Fruit fly (Drosophila melanogaster): ENCODE measurements around the gene NTPase.

Gene NTPase

DNA sequence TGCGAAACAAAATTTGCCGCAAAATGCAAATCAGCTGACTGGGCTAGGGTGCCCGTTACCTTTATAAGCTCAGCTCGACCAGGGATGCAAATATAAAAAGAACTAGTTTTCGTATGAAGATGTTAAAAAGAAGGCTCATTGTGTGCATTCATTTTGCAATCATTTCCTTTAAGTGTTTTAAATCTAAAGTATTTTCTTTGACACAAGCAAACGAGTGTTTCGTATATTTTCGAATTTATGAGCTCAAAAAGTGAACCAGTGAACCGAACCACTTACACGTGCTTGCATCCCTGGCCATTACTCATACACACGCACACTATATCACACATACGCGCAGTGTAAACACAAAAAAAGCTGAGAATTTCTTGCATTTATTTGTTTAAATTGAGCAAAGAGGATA is 7.5 kb downstream of the NTPase start, which contains the start of the genes Prx6a and Sbat (continued):
- TF ChIP-seq Doc3 (GFP tag; IDR thresholded peaks at IDR 0.05; ENCODE audit: partially characterized antibody) (no peak), tna (GFP tag; IDR thresholded peaks at IDR 0.05; ENCODE audit: partially characterized antibody) (no peak), CG4854 (GFP tag; optimal IDR thresholded peaks at IDR 0.05) (peak; percentile 42), CG32532 (GFP tag; IDR thresholded peaks at IDR 0.05) (peak; percentile 72), CG8924 (tag; optimal IDR thresholded peaks at IDR 0.05) (peak; percentile 59), HLH4C (GFP tag; IDR thresholded peaks at IDR 0.05; ENCODE audit: partially characterized antibody) (no peak), CG15514 (GFP tag; optimal IDR thresholded peaks at IDR 0.05) (peak; percentile 100), CG10654 (GFP tag; optimal IDR thresholded peaks at IDR 0.05) (peak; percentile 68), CG3995 (GFP tag; optimal IDR thresholded peaks at IDR 0.05) (peak; percentile 34), CG1529 (GFP tag; optimal IDR thresholded peaks at IDR 0.05) (peak; percentile 11), CG3847 (GFP tag; IDR thresholded peaks at IDR 0.05) (peak; percentile 71), CG13123 (GFP tag; optimal IDR thresholded peaks at IDR 0.05) (peak; percentile 56), CG17612 (GFP tag; IDR thresholded peaks at IDR 0.05) (no peak), Xrp1 (GFP tag; IDR thresholded peaks at IDR 0.05) (peak; percentile 79), Hmr (GFP tag; optimal IDR thresholded peaks at IDR 0.05) (peak; percentile 78), CG15601 (tag; optimal IDR thresholded peaks at IDR 0.05) (peak; percentile 53), dan (GFP tag; IDR thresholded peaks at IDR 0.05) (no peak), sob (GFP tag; IDR thresholded peaks at IDR 0.05) (peak; percentile 75), grn (GFP tag; optimal IDR thresholded peaks at IDR 0.05) (no peak), BtbVII (GFP tag; optimal IDR thresholded peaks at IDR 0.05) (no peak), Camta (GFP tag; optimal IDR thresholded peaks at IDR 0.05) (peak; percentile 66), ap (GFP tag; IDR thresholded peaks at IDR 0.05) (no peak), seq (GFP tag; IDR thresholded peaks at IDR 0.05) (no peak), CG4730 (GFP tag; IDR thresholded peaks at IDR 0.05) (0 out of 2 replicates have a peak, but pooled peaks have one; percentile 28), twi (tag; optimal IDR thresholded peaks at IDR 0.05) (peak; percentile 68), CG4424 (GFP tag; optimal IDR thresholded peaks at IDR 0.05) (peak; percentile 37), pfk (GFP tag; optimal IDR thresholded peaks at IDR 0.05) (peak; percentile 17), Abd-B (GFP tag; optimal IDR thresholded peaks at IDR 0.05) (peak; percentile 79), CG1024 (GFP tag; IDR thresholded peaks at IDR 0.05) (0 out of 2 replicates have a peak, but pooled peaks have one; percentile 19), chm (GFP tag; IDR thresholded peaks at IDR 0.05) (no peak), CG9727 (GFP tag; optimal IDR thresholded peaks at IDR 0.05) (peak; percentile 49), gem (tag; optimal IDR thresholded peaks at IDR 0.05) (peak; percentile 79), CG11696 (GFP tag; IDR thresholded peaks at IDR 0.05) (no peak), lola (GFP tag; optimal IDR thresholded peaks at IDR 0.05) (peak in 1 of 3 experiments; percentile 70), aop (GFP tag; IDR thresholded peaks at IDR 0.05) (no peak), CG10321 (GFP tag; IDR thresholded peaks at IDR 0.05) (no peak), CG9876 (GFP tag; optimal IDR thresholded peaks at IDR 0.05) (peak; percentile 63), Scr (GFP tag; IDR thresholded peaks at IDR 0.05; ENCODE audit: partially characterized antibody) (peak; percentile 32; the same call in 1 of the 2 replicates), ewg (GFP tag; optimal IDR thresholded peaks at IDR 0.05) (peak; percentile 39), HHEX (GFP tag; optimal IDR thresholded peaks at IDR 0.05) (peak; percentile 67), sc (optimal IDR thresholded peaks at IDR 0.05) (no peak), sc (GFP tag; optimal IDR thresholded peaks at IDR 0.05) (no peak), Ets97D (GFP tag; optimal IDR thresholded peaks at IDR 0.05) (peak; percentile 46), phol (tag; optimal IDR thresholded peaks at IDR 0.05) (peak; percentile 84), Stat92E (GFP tag; optimal IDR thresholded peaks at IDR 0.05) (peak in 1 of 3 experiments; percentile 35), lov (optimal IDR thresholded peaks at IDR 0.05) (no peak), lov (GFP tag; IDR thresholded peaks at IDR 0.05) (no peak), nom (GFP tag; optimal IDR thresholded peaks at IDR 0.05) (peak; percentile 32), Eip74EF (GFP tag; optimal IDR thresholded peaks at IDR 0.05) (no peak), fd96Cb (tag; optimal IDR thresholded peaks at IDR 0.05) (peak; percentile 60)

All from whole organism, embryonic.